Worm (Caenorhabditis elegans) whole organism, L4 larva: ENCODE data around the gene srxa-8.
A peak's percentile ranks its signal among the peaks of the same experiment; 100 is the strongest.

Source experiments
- D1046.2 ChIP-seq: fragments of 200-800 bp; sonication (Bioruptor generic); IDR thresholded peaks from 2 replicates; pipeline ENCODE4 v1.3.6; 2022; ENCODE audit warnings: missing genetic modification characterization, missing compliant biosample characterization
- F49E8.2 ChIP-seq: sonication (generic microtip); optimal IDR thresholded peaks from 2 replicates; lab custom pipeline; 2016; ENCODE audit warnings: missing compliant biosample characterization, mild to moderate bottlenecking, missing genetic modification characterization, borderline replicate concordance
- ZK546.5 ChIP-seq, 2 experiments: sonication (generic microtip); optimal IDR thresholded peaks; 2 replicates each; lab custom pipeline; 2017; ENCODE audit warnings: missing biosample characterization in 2 of 2, missing genetic modification characterization in 2 of 2
- aha-1 ChIP-seq: fragments of 150-350 bp; peaks from one replicate; lab custom pipeline; 2014; ENCODE audit warnings: missing biosample characterization, missing genetic modification characterization
- attf-4 ChIP-seq: sonication (generic microtip); optimal IDR thresholded peaks from 3 replicates; lab custom pipeline; 2017; ENCODE audit warnings: missing biosample characterization, missing genetic modification characterization
- ceh-20 ChIP-seq: fragments of 200-800 bp; sonication (Bioruptor generic); IDR thresholded peaks from 2 replicates; pipeline ENCODE4 v1.3.6; 2022; ENCODE audit warnings: missing genetic modification reagents, missing genetic modification characterization, missing compliant biosample characterization
- ceh-82 ChIP-seq: sonication (generic microtip); optimal IDR thresholded peaks from 2 replicates; lab custom pipeline; 2017; ENCODE audit warnings: missing biosample characterization, missing genetic modification characterization
- ces-1 ChIP-seq: fragments of 150-350 bp; sonication (generic microtip); optimal IDR thresholded peaks from 4 replicates; lab custom pipeline; 2014; ENCODE audit warnings: missing biosample characterization, missing genetic modification reagents, missing genetic modification characterization
- daf-16 ChIP-seq, 3 experiments: sonication (generic microtip); optimal IDR thresholded peaks; 2 replicates each; lab custom pipeline; 2016 to 2017; ENCODE audit warnings: missing genetic modification characterization in 3 of 3, missing genetic modification reagents in 3 of 3, mild to moderate bottlenecking in 2 of 3, missing compliant biosample characterization in 2 of 3, missing biosample characterization in 1 of 3, moderate library complexity in 1 of 3
- dmd-6 ChIP-seq: fragments of 200-800 bp; sonication (Bioruptor generic); IDR thresholded peaks from 2 replicates; pipeline ENCODE4 v1.3.6; 2022; ENCODE audit warnings: missing genetic modification reagents, missing genetic modification characterization, missing compliant biosample characterization
- dpl-1 ChIP-seq: fragments of 150-350 bp; optimal IDR thresholded peaks from 2 replicates; lab custom pipeline; 2014; ENCODE audit warnings: missing biosample characterization, missing genetic modification reagents, missing genetic modification characterization
- duxl-1 ChIP-seq: sonication (generic microtip); optimal IDR thresholded peaks from 2 replicates; lab custom pipeline; 2016; ENCODE audit warnings: mild to moderate bottlenecking, missing genetic modification characterization, moderate library complexity, missing compliant biosample characterization; ENCODE audit not compliant: poor library complexity
- dve-1 ChIP-seq: sonication (generic microtip); optimal IDR thresholded peaks from 2 replicates; lab custom pipeline; 2017; ENCODE audit warnings: antibody characterized with exemption, mild to moderate bottlenecking, missing genetic modification characterization, missing compliant biosample characterization; ENCODE audit not compliant: insufficient read depth
- egl-27 ChIP-seq: sonication (generic microtip); optimal IDR thresholded peaks from 3 replicates; lab custom pipeline; 2017; ENCODE audit warnings: missing biosample characterization, missing genetic modification reagents, missing genetic modification characterization
- hlh-11 ChIP-seq: fragments of 200-800 bp; sonication (Bioruptor generic); optimal IDR thresholded peaks from 2 replicates; lab custom pipeline; 2018; ENCODE audit warnings: mild to moderate bottlenecking, missing genetic modification characterization, missing compliant biosample characterization
- hlh-30 ChIP-seq: sonication (generic microtip); optimal IDR thresholded peaks from 2 replicates; lab custom pipeline; 2017; ENCODE audit warnings: antibody characterized with exemption, mild to moderate bottlenecking, missing genetic modification characterization, missing compliant biosample characterization; ENCODE audit not compliant: insufficient read depth
- hmg-1.1 ChIP-seq: fragments of 200-800 bp; sonication (Bioruptor generic); IDR thresholded peaks from 2 replicates; pipeline ENCODE4 v1.3.6; 2022; ENCODE audit warnings: missing genetic modification reagents, missing genetic modification characterization, missing compliant biosample characterization
- lin-13 ChIP-seq: fragments of 150-350 bp; optimal IDR thresholded peaks from 2 replicates; lab custom pipeline; 2014; ENCODE audit warnings: missing biosample characterization, missing genetic modification reagents, missing genetic modification characterization
- lsy-2 ChIP-seq, 2 experiments: fragments of 150-350 bp in 1 of 2; sonication (generic microtip) in 1 of 2; optimal IDR thresholded peaks; 2 replicates each; lab custom pipeline; 2014 to 2017; ENCODE audit warnings: missing biosample characterization in 2 of 2, missing genetic modification characterization in 2 of 2
- mdl-1 ChIP-seq, 2 experiments: fragments of 150-350 bp in 1 of 2; sonication (generic microtip) in 1 of 2; optimal IDR thresholded peaks; 2 replicates each; lab custom pipeline; 2014 to 2017; ENCODE audit warnings: missing biosample characterization in 2 of 2, missing genetic modification characterization in 2 of 2
- mep-1 ChIP-seq: fragments of 150-350 bp; sonication (generic microtip); optimal IDR thresholded peaks from 3 replicates; lab custom pipeline; 2014; ENCODE audit warnings: missing biosample characterization, missing genetic modification characterization
- mxl-2 ChIP-seq: fragments of 200-800 bp; sonication (Bioruptor generic); conservative IDR thresholded peaks from 2 replicates; pipeline ENCODE4 v1.3.6; 2022; ENCODE audit warnings: missing genetic modification reagents, missing genetic modification characterization, missing compliant biosample characterization
- nhr-11 ChIP-seq: fragments of 150-350 bp; optimal IDR thresholded peaks from 2 replicates; lab custom pipeline; 2014; ENCODE audit warnings: missing biosample characterization, missing genetic modification characterization
- nhr-237 ChIP-seq: sonication (generic microtip); optimal IDR thresholded peaks from 2 replicates; lab custom pipeline; 2017; ENCODE audit warnings: missing biosample characterization, missing genetic modification characterization
- nhr-28 ChIP-seq: fragments of 150-350 bp; optimal IDR thresholded peaks from 2 replicates; lab custom pipeline; 2014; ENCODE audit warnings: missing biosample characterization, missing genetic modification characterization
- nhr-48 ChIP-seq: sonication (generic microtip); optimal IDR thresholded peaks from 2 replicates; lab custom pipeline; 2016; ENCODE audit warnings: mild to moderate bottlenecking, missing genetic modification characterization, missing compliant biosample characterization
- nhr-77 ChIP-seq: fragments of 150-350 bp; optimal IDR thresholded peaks from 2 replicates; lab custom pipeline; 2014; ENCODE audit warnings: missing biosample characterization, missing genetic modification characterization
- pha-4 ChIP-seq, 2 experiments: fragments of 150-350 bp in 1 of 2; fragments of 200-800 bp in 1 of 2; sonication (Bioruptor generic) in 1 of 2; IDR thresholded peaks in 1 of 2; optimal IDR thresholded peaks in 1 of 2; 2 replicates each; pipeline versions ENCODE4 v1.3.6 to Lab custom; 2014 to 2022; ENCODE audit warnings: missing genetic modification characterization in 2 of 2, missing genetic modification reagents in 2 of 2, missing biosample characterization in 1 of 2, missing compliant biosample characterization in 1 of 2
- php-3 ChIP-seq: fragments of 200-800 bp; sonication (Bioruptor generic); IDR thresholded peaks from 2 replicates; pipeline ENCODE4 v1.3.6; 2022; ENCODE audit warnings: missing genetic modification reagents, missing genetic modification characterization, missing compliant biosample characterization
- pqm-1 ChIP-seq: sonication (generic microtip); optimal IDR thresholded peaks from 2 replicates; lab custom pipeline; 2017; ENCODE audit warnings: missing biosample characterization, missing genetic modification characterization
- saeg-2 ChIP-seq: fragments of 200-800 bp; sonication (Bioruptor generic); IDR thresholded peaks from 2 replicates; pipeline ENCODE4 v1.3.6; 2022; ENCODE audit warnings: missing genetic modification reagents, missing genetic modification characterization, missing compliant biosample characterization
- snpc-4 ChIP-seq: fragments of 150-350 bp; optimal IDR thresholded peaks from 2 replicates; lab custom pipeline; 2014; ENCODE audit warnings: missing biosample characterization, missing genetic modification characterization
- unc-130 ChIP-seq: sonication (generic microtip); optimal IDR thresholded peaks from 2 replicates; lab custom pipeline; 2016; ENCODE audit warnings: missing genetic modification reagents, missing genetic modification characterization, missing compliant biosample characterization
- unc-62 ChIP-seq, 3 experiments: fragments of 150-350 bp in 1 of 3; sonication (generic microtip); optimal IDR thresholded peaks in 2 of 3; peaks in 1 of 3; 1 replicate in 1 of 3; 2 replicates in 2 of 3; lab custom pipeline; 2014 to 2017; ENCODE audit warnings: missing biosample characterization in 3 of 3, missing genetic modification characterization in 3 of 3, missing genetic modification reagents in 3 of 3, missing genotype in 1 of 3
- vab-7 ChIP-seq: fragments of 200-800 bp; sonication (Bioruptor generic); IDR thresholded peaks from 2 replicates; pipeline ENCODE4 v1.3.6; 2022; ENCODE audit warnings: missing genetic modification reagents, missing genetic modification characterization, missing compliant biosample characterization
- zfp-3 ChIP-seq: fragments of 200-800 bp; sonication (Bioruptor generic); conservative IDR thresholded peaks from 2 replicates; pipeline ENCODE4 v1.3.6; 2022; ENCODE audit warnings: missing genetic modification reagents, missing genetic modification characterization, missing compliant biosample characterization
- zip-11 ChIP-seq: fragments of 200-800 bp; sonication (Bioruptor generic); IDR thresholded peaks from 2 replicates; pipeline ENCODE4 v1.3.6; 2022; ENCODE audit warnings: missing genetic modification characterization, missing compliant biosample characterization
- zip-2 ChIP-seq: fragments of 150-350 bp; optimal IDR thresholded peaks from 2 replicates; lab custom pipeline; 2014; ENCODE audit warnings: missing biosample characterization, missing genetic modification characterization
- ztf-11 ChIP-seq: fragments of 150-350 bp; optimal IDR thresholded peaks from 2 replicates; lab custom pipeline; 2014; ENCODE audit warnings: missing biosample characterization, missing genetic modification characterization
- ztf-7 ChIP-seq: fragments of 150-350 bp; optimal IDR thresholded peaks from 2 replicates; lab custom pipeline; 2014; ENCODE audit warnings: missing biosample characterization, missing genetic modification characterization

The srxa-8 gene

ce11 chrX:13320575-13320974 lies 11.9 kb upstream of the srxa-8 start (continued):
- TF ChIP-seq mep-1 (peak; percentile 50), dpl-1 (GFP tag; lab: Kevin White, UChicago) (no peak), unc-130 (GFP tag; lab: Kevin White, UChicago) (no peak), lin-13 (no peak), zip-2 (tag; lab: Kevin White, UChicago) (no peak), F49E8.2 (tag; lab: Kevin White, UChicago) (no peak), ceh-20 (GFP tag; lab: Robert Waterston, UW) (0 out of 2 replicates have a peak, but pooled peaks have one; percentile 56)
- TF ChIP-seq, all 104 proteins: peak for 19

- TF ChIP-seq mdl-1 (tag; optimal IDR thresholded peaks at IDR 0.05; lab: Kevin White, UChicago) = peak in 1 of 2 experiments; percentile 20
- peak; percentile 66 for TF ChIP-seq dve-1
- TF ChIP-seq hlh-30 (tag; lab: Kevin White, UChicago) = peak; percentile 72
- no peak for TF ChIP-seq duxl-1 (tag; lab: Kevin White, UChicago)
Observed at ce11 chrX:13318316-13318715, 9.7 kb upstream of the srxa-8 start.

- peak in 1 of 2 experiments; percentile 45 for TF ChIP-seq daf-16 (GFP tag; optimal IDR thresholded peaks at IDR 0.05; lab: Kevin White, UChicago)
- TF ChIP-seq daf-16 (tag; optimal IDR thresholded peaks at IDR 0.05; lab: Kevin White, UChicago) = no peak
- TF ChIP-seq pqm-1 (tag; lab: Kevin White, UChicago) = no peak
- TF ChIP-seq nhr-11 = peak; percentile 33
Observed at ce11 chrX:13317532-13317931, 8.9 kb upstream of the srxa-8 start.

- TF ChIP-seq hlh-11 (tag; lab: Kevin White, UChicago) (peak; percentile 35), mdl-1 (tag; optimal IDR thresholded peaks at IDR 0.05; lab: Kevin White, UChicago) (peak in 1 of 2 experiments; percentile 35), unc-62 (GFP tag; optimal IDR thresholded peaks at IDR 0.05 in 1 of 2; lab: Kevin White, UChicago) (peak in 1 of 2 experiments; percentile 54), unc-62 (tag; optimal IDR thresholded peaks at IDR 0.05; lab: Kevin White, UChicago) (no peak), nhr-28 (tag; lab: Kevin White, UChicago) (peak; percentile 94), hlh-30 (tag; lab: Kevin White, UChicago) (peak; percentile 72), zfp-3 (GFP tag; lab: Robert Waterston, UW) (no peak), pha-4 (GFP tag; IDR thresholded peaks at IDR 0.05; lab: Robert Waterston, UW) (no peak), pha-4 (tag; optimal IDR thresholded peaks at IDR 0.05; lab: Kevin White, UChicago) (no peak), egl-27 (tag; lab: Kevin White, UChicago) (no peak), ZK546.5 (tag; optimal IDR thresholded peaks at IDR 0.05; lab: Kevin White, UChicago) (no peak), mxl-2 (no peak), mep-1 (peak; percentile 5)
- TF ChIP-seq, all 104 proteins: peak for 6
Observed at ce11 chrX:13315093-13315492, 6.4 kb upstream of the srxa-8 start.

- TF ChIP-seq php-3 (GFP tag; lab: Robert Waterston, UW) (peak; percentile 28; the same call in 1 of the 2 replicates), vab-7 (no peak), zip-2 (tag; lab: Kevin White, UChicago) (no peak), egl-27 (tag; lab: Kevin White, UChicago) (no peak), D1046.2 (GFP tag; lab: Robert Waterston, UW) (no peak), nhr-28 (tag; lab: Kevin White, UChicago) (peak; percentile 58), ces-1 (no peak), mep-1 (no peak), ceh-82 (tag; lab: Kevin White, UChicago) (no peak), dmd-6 (GFP tag; lab: Robert Waterston, UW) (peak; percentile 78), pqm-1 (tag; lab: Kevin White, UChicago) (peak; percentile 73), ztf-7 (tag; lab: Kevin White, UChicago) (peak; percentile 26), saeg-2 (GFP tag; lab: Robert Waterston, UW) (no peak), ztf-11 (tag; lab: Kevin White, UChicago) (no peak), zip-11 (GFP tag; lab: Robert Waterston, UW) (no peak), lsy-2 (tag; optimal IDR thresholded peaks at IDR 0.05; lab: Kevin White, UChicago) (no peak), dve-1 (peak; percentile 70), attf-4 (tag; lab: Kevin White, UChicago) (no peak), nhr-237 (tag; lab: Kevin White, UChicago) (no peak), nhr-48 (tag; lab: Kevin White, UChicago) (no peak), snpc-4 (tag; lab: Kevin White, UChicago) (no peak), aha-1 (tag; lab: Kevin White, UChicago) (peak; percentile 28), nhr-77 (peak; percentile 39), hmg-1.1 (GFP tag; lab: Robert Waterston, UW) (no peak)
Observed at ce11 chrX:13311641-13312423, 3.2 kb upstream of the srxa-8 start, which contains the start of gene F46G10.1. Gene F46G10.1 (minus strand): TSS chrX:13311755.
